Worm (Caenorhabditis elegans) whole organism, late embryonic: ENCODE data around the gene ogdh-2.

Source experiments
- C38D4.7 ChIP-seq: fragments of 200-800 bp; sonication (Bioruptor generic); optimal IDR thresholded peaks from 2 replicates; lab custom pipeline; 2018; ENCODE audit warnings: mild to moderate bottlenecking, missing genetic modification characterization, moderate library complexity, missing compliant biosample characterization
- K02D7.2 ChIP-seq: sonication (generic microtip); optimal IDR thresholded peaks from 2 replicates; lab custom pipeline; 2017; ENCODE audit warnings: mild to moderate bottlenecking, missing genetic modification characterization, missing compliant biosample characterization
- K09A11.1 ChIP-seq: sonication (generic microtip); optimal IDR thresholded peaks from 2 replicates; lab custom pipeline; 2017; ENCODE audit warnings: antibody characterized with exemption, mild to moderate bottlenecking, missing genetic modification characterization, missing compliant biosample characterization; ENCODE audit not compliant: insufficient read depth
- T23F11.4 ChIP-seq: fragments of 200-800 bp; sonication (Bioruptor generic); optimal IDR thresholded peaks from 2 replicates; lab custom pipeline; 2018; ENCODE audit warnings: mild to moderate bottlenecking, missing genetic modification characterization, missing compliant biosample characterization
- Y22D7AL.16 ChIP-seq: sonication (generic microtip); optimal IDR thresholded peaks from 2 replicates; lab custom pipeline; 2016; ENCODE audit warnings: missing genetic modification characterization, missing compliant biosample characterization
- ceh-18 ChIP-seq: sonication (generic microtip); optimal IDR thresholded peaks from 2 replicates; lab custom pipeline; 2016; ENCODE audit warnings: missing genetic modification characterization, missing compliant biosample characterization
- ceh-2 ChIP-seq: sonication (generic microtip); optimal IDR thresholded peaks from 2 replicates; lab custom pipeline; 2016; ENCODE audit warnings: missing genotype, missing genetic modification characterization, missing compliant biosample characterization
- ceh-22 ChIP-seq: sonication (generic microtip); optimal IDR thresholded peaks from 2 replicates; lab custom pipeline; 2017; ENCODE audit warnings: missing biosample characterization, missing genetic modification characterization
- ceh-31 ChIP-seq: sonication (generic microtip); optimal IDR thresholded peaks from 2 replicates; lab custom pipeline; 2016; ENCODE audit warnings: missing genetic modification characterization, missing compliant biosample characterization
- ceh-34 ChIP-seq: sonication (generic microtip); optimal IDR thresholded peaks from 2 replicates; lab custom pipeline; 2016; ENCODE audit warnings: mild to moderate bottlenecking, missing genetic modification characterization, missing compliant biosample characterization
- ceh-45 ChIP-seq: fragments of 200-800 bp; sonication (Bioruptor generic); IDR thresholded peaks from 2 replicates; pipeline ENCODE4 v1.3.6; 2022; ENCODE audit warnings: missing genetic modification reagents, missing genetic modification characterization, missing compliant biosample characterization
- dmd-4 ChIP-seq: sonication (generic microtip); optimal IDR thresholded peaks from 2 replicates; lab custom pipeline; 2016; ENCODE audit warnings: borderline replicate concordance, missing genetic modification characterization, missing compliant biosample characterization
- dve-1 ChIP-seq: sonication (generic microtip); optimal IDR thresholded peaks from 2 replicates; lab custom pipeline; 2017; ENCODE audit warnings: antibody characterized with exemption, mild to moderate bottlenecking, missing genetic modification characterization, missing compliant biosample characterization
- elt-2 ChIP-seq: sonication (generic microtip); optimal IDR thresholded peaks from 2 replicates; lab custom pipeline; 2016; ENCODE audit warnings: missing genetic modification reagents, missing genetic modification characterization, missing compliant biosample characterization
- ets-4 ChIP-seq: sonication (generic microtip); optimal IDR thresholded peaks from 2 replicates; lab custom pipeline; 2016; ENCODE audit warnings: missing genetic modification characterization, missing compliant biosample characterization
- fax-1 ChIP-seq: sonication (generic microtip); optimal IDR thresholded peaks from 2 replicates; lab custom pipeline; 2016; ENCODE audit warnings: missing genotype, missing genetic modification characterization, missing compliant biosample characterization
- fkh-10 ChIP-seq: fragments of 150-350 bp; optimal IDR thresholded peaks from 2 replicates; lab custom pipeline; 2014; ENCODE audit warnings: missing biosample characterization, missing genetic modification reagents, missing genetic modification characterization
- hlh-15 ChIP-seq: sonication (generic microtip); optimal IDR thresholded peaks from 2 replicates; lab custom pipeline; 2016; ENCODE audit warnings: missing genetic modification characterization, missing compliant biosample characterization
- hlh-30 ChIP-seq: sonication (generic microtip); optimal IDR thresholded peaks from 2 replicates; lab custom pipeline; 2017; ENCODE audit warnings: antibody characterized with exemption, missing genetic modification characterization, missing compliant biosample characterization; ENCODE audit not compliant: insufficient read depth
- hlh-8 ChIP-seq: sonication (generic microtip); optimal IDR thresholded peaks from 2 replicates; lab custom pipeline; 2016; ENCODE audit warnings: missing genotype, missing genetic modification characterization, missing compliant biosample characterization
- lim-6 ChIP-seq: sonication (generic microtip); optimal IDR thresholded peaks from 2 replicates; lab custom pipeline; 2016; ENCODE audit warnings: missing genetic modification characterization, missing compliant biosample characterization
- mec-3 ChIP-seq: sonication (generic microtip); optimal IDR thresholded peaks from 2 replicates; lab custom pipeline; 2016; ENCODE audit warnings: borderline replicate concordance, missing genetic modification characterization, missing compliant biosample characterization
- nfya-1 ChIP-seq: sonication (generic microtip); optimal IDR thresholded peaks from 2 replicates; lab custom pipeline; 2017; ENCODE audit warnings: missing genetic modification characterization, mild to moderate bottlenecking, missing compliant biosample characterization, antibody characterized with exemption, moderate library complexity
- nhr-232 ChIP-seq: sonication (generic microtip); optimal IDR thresholded peaks from 2 replicates; lab custom pipeline; 2016; ENCODE audit warnings: missing genetic modification characterization, missing compliant biosample characterization
- pag-3 ChIP-seq: sonication (generic microtip); optimal IDR thresholded peaks from 2 replicates; lab custom pipeline; 2016; ENCODE audit warnings: missing compliant biosample characterization, missing genetic modification characterization, borderline replicate concordance
- pat-9 ChIP-seq: fragments of 200-800 bp; sonication (Bioruptor generic); optimal IDR thresholded peaks from 2 replicates; lab custom pipeline; 2018; ENCODE audit warnings: mild to moderate bottlenecking, missing genetic modification characterization, moderate library complexity, missing compliant biosample characterization
- pqm-1 ChIP-seq: sonication (generic microtip); optimal IDR thresholded peaks from 2 replicates; lab custom pipeline; 2016; ENCODE audit warnings: missing genetic modification characterization, missing compliant biosample characterization
- pros-1 ChIP-seq: fragments of 150-350 bp; optimal IDR thresholded peaks from 2 replicates; lab custom pipeline; 2014; ENCODE audit warnings: missing biosample characterization, missing genetic modification reagents, missing genetic modification characterization
- ref-2 ChIP-seq: sonication (generic microtip); optimal IDR thresholded peaks from 2 replicates; lab custom pipeline; 2016; ENCODE audit warnings: missing genetic modification characterization, missing compliant biosample characterization
- rnt-1 ChIP-seq: sonication (generic microtip); optimal IDR thresholded peaks from 2 replicates; lab custom pipeline; 2016; ENCODE audit warnings: missing genetic modification characterization, missing compliant biosample characterization
- sdc-2 ChIP-seq: sonication (generic microtip); optimal IDR thresholded peaks from 2 replicates; lab custom pipeline; 2016; ENCODE audit warnings: missing genotype, missing genetic modification characterization, missing compliant biosample characterization
- sox-2 ChIP-seq: fragments of 200-800 bp; sonication (Bioruptor generic); IDR thresholded peaks from 2 replicates; pipeline ENCODE4 v1.3.6; 2022; ENCODE audit warnings: missing genetic modification reagents, missing genetic modification characterization, missing compliant biosample characterization
- syd-9 ChIP-seq: sonication (generic microtip); optimal IDR thresholded peaks from 2 replicates; lab custom pipeline; 2016; ENCODE audit warnings: mild to moderate bottlenecking, missing genetic modification characterization, moderate library complexity, missing compliant biosample characterization
- tbx-2 ChIP-seq: sonication (generic microtip); optimal IDR thresholded peaks from 2 replicates; lab custom pipeline; 2016; ENCODE audit warnings: missing genetic modification characterization, missing compliant biosample characterization
- unc-3 ChIP-seq, 2 experiments: fragments of 200-800 bp in 1 of 2; sonication (Bioruptor generic) in 1 of 2; sonication (generic microtip) in 1 of 2; conservative IDR thresholded peaks in 1 of 2; optimal IDR thresholded peaks in 1 of 2; 2 replicates each; pipeline versions ENCODE4 v1.3.6 to Lab custom; 2016 to 2022; ENCODE audit warnings: missing compliant biosample characterization in 2 of 2, missing genetic modification characterization in 2 of 2, missing genetic modification reagents in 1 of 2
- unc-42 ChIP-seq: sonication (generic microtip); optimal IDR thresholded peaks from 2 replicates; lab custom pipeline; 2016; ENCODE audit warnings: missing genotype, missing genetic modification characterization, missing compliant biosample characterization
- unc-55 ChIP-seq: sonication (generic microtip); optimal IDR thresholded peaks from 2 replicates; lab custom pipeline; 2017; ENCODE audit warnings: missing biosample characterization, missing genetic modification reagents, missing genetic modification characterization
- unc-86 ChIP-seq: sonication (generic microtip); optimal IDR thresholded peaks from 2 replicates; lab custom pipeline; 2016; ENCODE audit warnings: missing genetic modification characterization, missing compliant biosample characterization
- zip-5 ChIP-seq: sonication (generic microtip); optimal IDR thresholded peaks from 2 replicates; lab custom pipeline; 2016; ENCODE audit warnings: missing genetic modification characterization, missing compliant biosample characterization
- ztf-16 ChIP-seq: sonication (generic microtip); optimal IDR thresholded peaks from 2 replicates; lab custom pipeline; 2017; ENCODE audit warnings: missing genetic modification characterization, missing compliant biosample characterization

The ogdh-2 gene

ce11 chrV:12199474-12199873 lies 5.2 kb downstream of the ogdh-2 start:
- TF ChIP-seq ceh-31 (tag; lab: Kevin White, UChicago): no peak
- TF ChIP-seq, all 69 proteins: peak for 0

- no peak for TF ChIP-seq C38D4.7 (GFP tag; lab: Kevin White, UChicago)
- TF ChIP-seq elt-2 (tag; lab: Kevin White, UChicago): peak; percentile 13
- TF ChIP-seq fkh-10 (GFP tag; lab: Kevin White, UChicago): no peak
- TF ChIP-seq fax-1: no peak
- TF ChIP-seq ceh-18 (tag; lab: Kevin White, UChicago): peak; percentile 19
Observed at ce11 chrV:12208678-12209077, 14.4 kb downstream of the ogdh-2 start.

- TF ChIP-seq unc-42: peak; percentile 87
- TF ChIP-seq unc-3 (GFP tag; conservative IDR thresholded peaks at IDR 0.05; lab: Robert Waterston, UW): no peak
- no peak for TF ChIP-seq unc-3 (tag; optimal IDR thresholded peaks at IDR 0.05; lab: Kevin White, UChicago)
Observed at ce11 chrV:12209951-12210350, 15.6 kb downstream of the ogdh-2 start.

ce11 chrV:12211090-12211489 lies 16.8 kb downstream of the ogdh-2 start:
- TF ChIP-seq ceh-31 (tag; lab: Kevin White, UChicago) (peak; percentile 65), lim-6 (tag; lab: Kevin White, UChicago) (no peak), unc-42 (peak; percentile 95)

ce11 chrV:12213027-12213426 lies 18.7 kb downstream of the ogdh-2 start, which contains the start of gene vab-8:
vab-8 (plus strand) TSS chrV:12213327.
- no peak for TF ChIP-seq pag-3 (tag; lab: Kevin White, UChicago)
- TF ChIP-seq dmd-4 (tag; lab: Kevin White, UChicago): no peak
- TF ChIP-seq T23F11.4: no peak
- no peak for TF ChIP-seq ref-2 (tag; lab: Kevin White, UChicago)
- no peak for TF ChIP-seq fkh-10 (GFP tag; lab: Kevin White, UChicago)
- peak; percentile 26 for TF ChIP-seq elt-2 (tag; lab: Kevin White, UChicago)
- TF ChIP-seq K02D7.2 (tag; lab: Kevin White, UChicago): no peak
- TF ChIP-seq mec-3 (tag; lab: Kevin White, UChicago): no peak

ce11 chrV:12233425-12233824 lies 39.1 kb downstream of the ogdh-2 start:
- TF ChIP-seq zip-5 (no peak), ceh-22 (tag; lab: Kevin White, UChicago) (no peak), unc-86 (no peak), hlh-15 (tag; lab: Kevin White, UChicago) (no peak), unc-55 (GFP tag; lab: Kevin White, UChicago) (peak; percentile 64), nfya-1 (peak; percentile 55), pros-1 (no peak), Y22D7AL.16 (no peak), ztf-16 (no peak), pat-9 (tag; lab: Kevin White, UChicago) (peak; percentile 7), ceh-18 (tag; lab: Kevin White, UChicago) (peak; percentile 31), nhr-232 (tag; lab: Kevin White, UChicago) (no peak), hlh-30 (tag; lab: Kevin White, UChicago) (no peak), C38D4.7 (GFP tag; lab: Kevin White, UChicago) (no peak), sox-2 (GFP tag; lab: Robert Waterston, UW) (no peak), dve-1 (tag; lab: Kevin White, UChicago) (no peak), syd-9 (tag; lab: Kevin White, UChicago) (no peak), K09A11.1 (no peak), pqm-1 (tag; lab: Kevin White, UChicago) (no peak), hlh-8 (tag; lab: Kevin White, UChicago) (no peak), rnt-1 (tag; lab: Kevin White, UChicago) (peak; percentile 61), elt-2 (tag; lab: Kevin White, UChicago) (no peak), ceh-45 (GFP tag; lab: Robert Waterston, UW) (no peak), ceh-2 (tag; lab: Kevin White, UChicago) (no peak), tbx-2 (tag; lab: Kevin White, UChicago) (no peak), ceh-34 (peak; percentile 6), ref-2 (tag; lab: Kevin White, UChicago) (no peak), T23F11.4 (no peak), sdc-2 (tag; lab: Kevin White, UChicago) (no peak), ceh-31 (tag; lab: Kevin White, UChicago) (no peak), ets-4 (tag; lab: Kevin White, UChicago) (no peak), K02D7.2 (tag; lab: Kevin White, UChicago) (no peak)
